Worm (Caenorhabditis elegans) whole organism, L1 larva: ENCODE data around the gene Y57G11B.6.

Experiments
- ama-1 ChIP-seq: fragments of 150-350 bp; optimal IDR thresholded peaks from 2 replicates; lab custom pipeline; 2014
- blmp-1 ChIP-seq: fragments of 150-350 bp; optimal IDR thresholded peaks from 2 replicates; lab custom pipeline; 2014; ENCODE audit warnings: missing biosample characterization, missing genetic modification characterization
- ces-1 ChIP-seq: fragments of 150-350 bp; optimal IDR thresholded peaks from 2 replicates; lab custom pipeline; 2014; ENCODE audit warnings: missing biosample characterization, missing genetic modification reagents, missing genetic modification characterization
- dpl-1 ChIP-seq, 3 experiments: fragments of 150-350 bp in 2 of 3; sonication (generic microtip) in 1 of 3; optimal IDR thresholded peaks; 2 replicates each; lab custom pipeline; 2014 to 2017; ENCODE audit warnings: missing biosample characterization in 3 of 3, missing genetic modification characterization in 3 of 3, missing genetic modification reagents in 3 of 3
- fos-1 ChIP-seq: fragments of 150-350 bp; optimal IDR thresholded peaks from 2 replicates; lab custom pipeline; 2014; ENCODE audit warnings: missing biosample characterization, missing genetic modification characterization
- nhr-76 ChIP-seq: sonication (generic microtip); optimal IDR thresholded peaks from 2 replicates; lab custom pipeline; 2017; ENCODE audit warnings: missing biosample characterization, missing genetic modification characterization
- nhr-85 ChIP-seq: sonication (generic microtip); peaks from one replicate; lab custom pipeline; 2016; ENCODE audit warnings: missing genetic modification characterization, inconsistent platforms, missing compliant biosample characterization
- pqm-1 ChIP-seq: sonication (generic microtip); optimal IDR thresholded peaks from 3 replicates; lab custom pipeline; 2017; ENCODE audit warnings: missing biosample characterization, missing genetic modification characterization
- skn-1 ChIP-seq: fragments of 150-350 bp; optimal IDR thresholded peaks from 2 replicates; lab custom pipeline; 2014; ENCODE audit warnings: missing biosample characterization, missing genetic modification characterization
- unc-130 ChIP-seq: fragments of 150-350 bp; optimal IDR thresholded peaks from 2 replicates; lab custom pipeline; 2017; ENCODE audit warnings: missing biosample characterization, missing genetic modification characterization, inconsistent platforms
- unc-62 ChIP-seq: fragments of 150-350 bp; optimal IDR thresholded peaks from 2 replicates; lab custom pipeline; 2014; ENCODE audit warnings: missing biosample characterization, missing genetic modification reagents, missing genetic modification characterization
- zag-1 ChIP-seq: fragments of 150-350 bp; optimal IDR thresholded peaks from 2 replicates; lab custom pipeline; 2014; ENCODE audit warnings: missing biosample characterization, missing genetic modification characterization
- ztf-11 ChIP-seq, 2 experiments: sonication (generic microtip); optimal IDR thresholded peaks; 2 replicates each; lab custom pipeline; 2016 to 2017; ENCODE audit warnings: missing genetic modification characterization in 2 of 2, missing biosample characterization in 1 of 2, missing compliant biosample characterization in 1 of 2
- ztf-4 ChIP-seq: fragments of 150-350 bp; optimal IDR thresholded peaks from 2 replicates; lab custom pipeline; 2014; ENCODE audit warnings: missing biosample characterization, missing genetic modification characterization

DNA sequence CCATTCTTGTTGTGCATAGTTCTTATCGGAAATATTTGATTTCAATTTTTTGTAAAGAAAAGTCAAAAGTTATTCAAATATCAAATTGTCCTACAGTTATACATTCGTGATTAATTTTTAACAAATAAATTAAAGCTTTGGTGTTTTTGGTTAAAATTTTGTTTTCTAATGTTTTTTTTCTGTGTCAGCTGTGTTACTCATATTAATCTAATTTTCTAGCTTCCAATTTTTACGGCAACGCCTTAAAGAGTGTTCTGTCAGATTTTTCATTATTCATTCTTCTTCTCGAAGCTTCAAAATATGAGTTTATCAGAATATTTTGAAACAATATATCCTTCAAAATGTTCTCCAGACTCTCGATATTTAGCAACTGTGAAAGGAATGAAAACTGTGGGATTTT, 31.1 kb downstream of the Y57G11B.6 start, which contains the start of gene srh-63:
- TF ChIP-seq blmp-1 (no peak), unc-62 (GFP tag; lab: Kevin White, UChicago) (no peak), ztf-11 (tag; optimal IDR thresholded peaks at IDR 0.05; lab: Kevin White, UChicago) (no peak), ama-1 (lab: Kevin White, UChicago) (no peak), nhr-76 (tag; lab: Kevin White, UChicago) (no peak), zag-1 (tag; lab: Kevin White, UChicago) (no peak), ces-1 (GFP tag; lab: Kevin White, UChicago) (no peak), pqm-1 (tag; lab: Kevin White, UChicago) (no peak), fos-1 (tag; lab: Kevin White, UChicago) (no peak), dpl-1 (GFP tag; optimal IDR thresholded peaks at IDR 0.05; lab: Kevin White, UChicago) (no peak), ztf-4 (no peak), skn-1 (tag; lab: Kevin White, UChicago) (no peak), nhr-85 (tag; lab: Kevin White, UChicago) (no peak), unc-130 (no peak)
